Worm (Caenorhabditis elegans): ENCODE results near the gene his-64.

The his-64 gene

ce11 chrIV:11425442-11425841 lies 18.5 kb downstream of the his-64 start, which contains the start of gene kin-4:
Gene kin-4 (plus strand): TSS chrIV:11425742.
- TF ChIP-seq daf-12 (tag; optimal IDR thresholded peaks at IDR 0.05) (no peak), nhr-111 (GFP tag; optimal IDR thresholded peaks at IDR 0.05) (no peak), daf-16 (GFP tag; optimal IDR thresholded peaks at IDR 0.05) (no peak), daf-16 (tag; optimal IDR thresholded peaks at IDR 0.05) (no peak), zip-11 (GFP tag; IDR thresholded peaks at IDR 0.05) (no peak), hlh-30 (tag; optimal IDR thresholded peaks at IDR 0.05; ENCODE audit: insufficient read depth) (no peak), ceh-62 (tag; optimal IDR thresholded peaks at IDR 0.05) (no peak)

ce11 chrIV:11431448-11431847 lies 24.5 kb downstream of the his-64 start:
- no peak for TF ChIP-seq sdz-12 (GFP tag; optimal IDR thresholded peaks at IDR 0.05)
- TF ChIP-seq zip-11 (GFP tag; IDR thresholded peaks at IDR 0.05), result no peak
- TF ChIP-seq daf-12 (tag; optimal IDR thresholded peaks at IDR 0.05), result no peak
- TF ChIP-seq ceh-20 (GFP tag; IDR thresholded peaks at IDR 0.05), result no peak
- no peak for TF ChIP-seq unc-39 (tag; optimal IDR thresholded peaks at IDR 0.05)
- no peak for TF ChIP-seq daf-19 (GFP tag; conservative IDR thresholded peaks at IDR 0.05)
- no peak for TF ChIP-seq zfp-2 (tag; optimal IDR thresholded peaks at IDR 0.05)
- TF ChIP-seq Y105C5A.15 (GFP tag; IDR thresholded peaks at IDR 0.05), result no peak
- peak; percentile 28 for TF ChIP-seq ces-1 (GFP tag; optimal IDR thresholded peaks at IDR 0.05)
- no peak for TF ChIP-seq lin-15B (tag; optimal IDR thresholded peaks at IDR 0.05)
- TF ChIP-seq ctbp-1 (GFP tag; IDR thresholded peaks at IDR 0.05), result 0 out of 2 replicates have a peak, but pooled peaks have one; percentile 28
- no peak for TF ChIP-seq hlh-11 (tag; optimal IDR thresholded peaks at IDR 0.05)
- TF ChIP-seq spr-3 (GFP tag; optimal IDR thresholded peaks at IDR 0.05), result no peak
- no peak for TF ChIP-seq ceh-62 (tag; optimal IDR thresholded peaks at IDR 0.05)

ce11 chrIV:11433709-11434108 lies 26.8 kb downstream of the his-64 start:
- TF ChIP-seq aha-1 (tag) (peak; percentile 97), sdz-12 (GFP tag; optimal IDR thresholded peaks at IDR 0.05) (no peak), hlh-30 (tag; optimal IDR thresholded peaks at IDR 0.05; ENCODE audit: insufficient read depth) (peak; percentile 45), dmd-6 (GFP tag; IDR thresholded peaks at IDR 0.05) (0 out of 2 replicates have a peak, but pooled peaks have one; percentile 41), mep-1 (tag; optimal IDR thresholded peaks at IDR 0.05) (peak; percentile 80), lsy-2 (tag; optimal IDR thresholded peaks at IDR 0.05) (peak; percentile 26 to 84), dve-1 (tag; optimal IDR thresholded peaks at IDR 0.05; ENCODE audit: insufficient read depth) (peak; percentile 49), nhr-76 (tag; optimal IDR thresholded peaks at IDR 0.05) (no peak), pha-4 (GFP tag; IDR thresholded peaks at IDR 0.05) (no peak), pha-4 (tag; optimal IDR thresholded peaks at IDR 0.05) (peak; percentile 66), T20F7.1 (GFP tag; optimal IDR thresholded peaks at IDR 0.05) (peak; percentile 55), ceh-28 (tag; optimal IDR thresholded peaks at IDR 0.05) (peak; percentile 39), unc-62 (GFP tag; optimal IDR thresholded peaks at IDR 0.05 in 1 of 2) (peak in 1 of 2 experiments; percentile 21), unc-62 (tag; optimal IDR thresholded peaks at IDR 0.05) (no peak), mxl-3 (GFP tag; optimal IDR thresholded peaks at IDR 0.05) (no peak), ztf-11 (tag; optimal IDR thresholded peaks at IDR 0.05) (no peak), dpl-1 (GFP tag; optimal IDR thresholded peaks at IDR 0.05) (peak; percentile 66), lin-13 (GFP tag; optimal IDR thresholded peaks at IDR 0.05) (peak; percentile 13), nhr-42 (GFP tag; IDR thresholded peaks at IDR 0.05) (no peak), nhr-11 (tag; optimal IDR thresholded peaks at IDR 0.05) (peak; percentile 53), ceh-20 (GFP tag; IDR thresholded peaks at IDR 0.05) (peak; percentile 48; the same call in 1 of the 2 replicates), hlh-11 (tag; optimal IDR thresholded peaks at IDR 0.05) (peak; percentile 56), nhr-77 (tag; optimal IDR thresholded peaks at IDR 0.05) (peak; percentile 28), rbr-2 (tag; optimal IDR thresholded peaks at IDR 0.05) (peak; percentile 79), nhr-6 (tag; optimal IDR thresholded peaks at IDR 0.05) (peak; percentile 14), daf-16 (GFP tag; optimal IDR thresholded peaks at IDR 0.05) (peak in 1 of 2 experiments; percentile 31), daf-16 (tag; optimal IDR thresholded peaks at IDR 0.05) (peak; percentile 67), hif-1 (tag; optimal IDR thresholded peaks at IDR 0.05) (peak in 1 of 2 experiments; percentile 10), daf-8 (GFP tag; IDR thresholded peaks at IDR 0.05) (no peak), gei-8 (GFP tag; optimal IDR thresholded peaks at IDR 0.05) (no peak), fkh-10 (GFP tag; optimal IDR thresholded peaks at IDR 0.05) (peak; percentile 33), unc-130 (GFP tag; optimal IDR thresholded peaks at IDR 0.05) (no peak), T26A8.4 (GFP tag; IDR thresholded peaks at IDR 0.05) (0 out of 2 replicates have a peak, but pooled peaks have one; percentile 28), nhr-28 (tag; optimal IDR thresholded peaks at IDR 0.05) (peak; percentile 18), F37D6.2 (tag; optimal IDR thresholded peaks at IDR 0.05) (peak; percentile 10), hmg-1.1 (GFP tag; IDR thresholded peaks at IDR 0.05) (peak; percentile 57; the same call in 1 of the 2 replicates), ctbp-1 (GFP tag; IDR thresholded peaks at IDR 0.05) (peak; percentile 61)

Data from whole organism, L4 larva.